Worm (Caenorhabditis elegans) whole organism, L4 larva: ENCODE results near the gene Y32G9A.12.
A peak's percentile ranks its signal among the peaks of the same experiment; 100 is the strongest.

ENCODE experiments used
- F26F4.8 ChIP-seq: fragments of 200-800 bp; sonication (Bioruptor generic); conservative IDR thresholded peaks from 2 replicates; pipeline ENCODE4 v1.3.6; 2022; ENCODE audit warnings: missing genetic modification characterization, missing compliant biosample characterization
- F37D6.2 ChIP-seq: sonication (generic microtip); optimal IDR thresholded peaks from 2 replicates; lab custom pipeline; 2016; ENCODE audit warnings: mild to moderate bottlenecking, missing genetic modification characterization, missing compliant biosample characterization
- Y5F2A.4 ChIP-seq: fragments of 200-800 bp; sonication (Bioruptor generic); optimal IDR thresholded peaks from 2 replicates; lab custom pipeline; 2018; ENCODE audit warnings: mild to moderate bottlenecking, missing genetic modification characterization, missing compliant biosample characterization
- Y75B8A.6 ChIP-seq: fragments of 200-800 bp; sonication (Bioruptor generic); IDR thresholded peaks from 2 replicates; pipeline ENCODE4 v1.3.6; 2022; ENCODE audit warnings: missing genetic modification reagents, missing genetic modification characterization, missing compliant biosample characterization
- ZK337.2 ChIP-seq: fragments of 200-800 bp; sonication (Bioruptor generic); IDR thresholded peaks from 2 replicates; pipeline ENCODE4 v1.3.6; 2022; ENCODE audit warnings: missing genetic modification reagents, missing genetic modification characterization, missing compliant biosample characterization
- aha-1 ChIP-seq: fragments of 150-350 bp; peaks from one replicate; lab custom pipeline; 2014; ENCODE audit warnings: missing biosample characterization, missing genetic modification characterization
- aly-2 ChIP-seq: sonication (generic microtip); optimal IDR thresholded peaks from 2 replicates; lab custom pipeline; 2018; ENCODE audit warnings: missing biosample characterization, missing genetic modification characterization
- ceh-44 ChIP-seq: fragments of 200-800 bp; sonication (Bioruptor generic); IDR thresholded peaks from 2 replicates; pipeline ENCODE4 v1.3.6; 2022; ENCODE audit warnings: missing genetic modification reagents, missing genetic modification characterization, missing compliant biosample characterization
- daf-12 ChIP-seq: fragments of 150-350 bp; optimal IDR thresholded peaks from 2 replicates; lab custom pipeline; 2014; ENCODE audit warnings: missing biosample characterization, missing genetic modification reagents, missing genetic modification characterization
- daf-16 ChIP-seq, 3 experiments: sonication (generic microtip); optimal IDR thresholded peaks; 2 replicates each; lab custom pipeline; 2016 to 2017; ENCODE audit warnings: missing genetic modification characterization in 3 of 3, missing genetic modification reagents in 3 of 3, mild to moderate bottlenecking in 2 of 3, missing compliant biosample characterization in 2 of 3, missing biosample characterization in 1 of 3, moderate library complexity in 1 of 3
- daf-19 ChIP-seq: fragments of 200-800 bp; sonication (Bioruptor generic); conservative IDR thresholded peaks from 2 replicates; pipeline ENCODE4 v1.3.6; 2022; ENCODE audit warnings: missing genetic modification characterization, missing compliant biosample characterization
- daf-8 ChIP-seq: fragments of 200-800 bp; sonication (Bioruptor generic); IDR thresholded peaks from 2 replicates; pipeline ENCODE4 v1.3.6; 2022; ENCODE audit warnings: missing genetic modification characterization, missing compliant biosample characterization
- dmd-6 ChIP-seq: fragments of 200-800 bp; sonication (Bioruptor generic); IDR thresholded peaks from 2 replicates; pipeline ENCODE4 v1.3.6; 2022; ENCODE audit warnings: missing genetic modification reagents, missing genetic modification characterization, missing compliant biosample characterization
- dpl-1 ChIP-seq: fragments of 150-350 bp; optimal IDR thresholded peaks from 2 replicates; lab custom pipeline; 2014; ENCODE audit warnings: missing biosample characterization, missing genetic modification reagents, missing genetic modification characterization
- dve-1 ChIP-seq: sonication (generic microtip); optimal IDR thresholded peaks from 2 replicates; lab custom pipeline; 2017; ENCODE audit warnings: antibody characterized with exemption, mild to moderate bottlenecking, missing genetic modification characterization, missing compliant biosample characterization; ENCODE audit not compliant: insufficient read depth
- egl-27 ChIP-seq: sonication (generic microtip); optimal IDR thresholded peaks from 3 replicates; lab custom pipeline; 2017; ENCODE audit warnings: missing biosample characterization, missing genetic modification reagents, missing genetic modification characterization
- fkh-10 ChIP-seq: fragments of 150-350 bp; optimal IDR thresholded peaks from 2 replicates; lab custom pipeline; 2014; ENCODE audit warnings: missing biosample characterization, missing genetic modification reagents, missing genetic modification characterization
- hlh-11 ChIP-seq: fragments of 200-800 bp; sonication (Bioruptor generic); optimal IDR thresholded peaks from 2 replicates; lab custom pipeline; 2018; ENCODE audit warnings: mild to moderate bottlenecking, missing genetic modification characterization, missing compliant biosample characterization
- hmg-1.1 ChIP-seq: fragments of 200-800 bp; sonication (Bioruptor generic); IDR thresholded peaks from 2 replicates; pipeline ENCODE4 v1.3.6; 2022; ENCODE audit warnings: missing genetic modification reagents, missing genetic modification characterization, missing compliant biosample characterization
- lim-7 ChIP-seq: fragments of 200-800 bp; sonication (Bioruptor generic); IDR thresholded peaks from 2 replicates; pipeline ENCODE4 v1.3.6; 2022; ENCODE audit warnings: missing genetic modification characterization, missing compliant biosample characterization
- lin-13 ChIP-seq: fragments of 150-350 bp; optimal IDR thresholded peaks from 2 replicates; lab custom pipeline; 2014; ENCODE audit warnings: missing biosample characterization, missing genetic modification reagents, missing genetic modification characterization
- lin-39 ChIP-seq: fragments of 150-350 bp; optimal IDR thresholded peaks from 2 replicates; lab custom pipeline; 2014; ENCODE audit warnings: missing biosample characterization, missing genetic modification reagents, missing genetic modification characterization
- lir-3 ChIP-seq: sonication (generic microtip); optimal IDR thresholded peaks from 2 replicates; lab custom pipeline; 2016; ENCODE audit warnings: mild to moderate bottlenecking, missing genetic modification characterization, missing compliant biosample characterization
- madf-5 ChIP-seq, 2 experiments: fragments of 200-800 bp; sonication (Bioruptor generic); IDR thresholded peaks; 2 replicates each; pipeline ENCODE4 v1.3.6; 2022; ENCODE audit warnings: missing compliant biosample characterization in 2 of 2, missing genetic modification characterization in 2 of 2
- madf-9 ChIP-seq: fragments of 200-800 bp; sonication (Bioruptor generic); conservative IDR thresholded peaks from 2 replicates; pipeline ENCODE4 v1.3.6; 2022; ENCODE audit warnings: missing genetic modification reagents, missing genetic modification characterization, missing compliant biosample characterization
- mxl-3 ChIP-seq: fragments of 200-800 bp; sonication (Bioruptor generic); optimal IDR thresholded peaks from 2 replicates; lab custom pipeline; 2018; ENCODE audit warnings: mild to moderate bottlenecking, missing genetic modification characterization, missing compliant biosample characterization
- nhr-28 ChIP-seq: fragments of 150-350 bp; optimal IDR thresholded peaks from 2 replicates; lab custom pipeline; 2014; ENCODE audit warnings: missing biosample characterization, missing genetic modification characterization
- nhr-48 ChIP-seq: sonication (generic microtip); optimal IDR thresholded peaks from 2 replicates; lab custom pipeline; 2016; ENCODE audit warnings: mild to moderate bottlenecking, missing genetic modification characterization, missing compliant biosample characterization
- pha-4 ChIP-seq, 2 experiments: fragments of 150-350 bp in 1 of 2; fragments of 200-800 bp in 1 of 2; sonication (Bioruptor generic) in 1 of 2; IDR thresholded peaks in 1 of 2; optimal IDR thresholded peaks in 1 of 2; 2 replicates each; pipeline versions ENCODE4 v1.3.6 to Lab custom; 2014 to 2022; ENCODE audit warnings: missing genetic modification characterization in 2 of 2, missing genetic modification reagents in 2 of 2, missing biosample characterization in 1 of 2, missing compliant biosample characterization in 1 of 2
- pqm-1 ChIP-seq: sonication (generic microtip); optimal IDR thresholded peaks from 2 replicates; lab custom pipeline; 2017; ENCODE audit warnings: missing biosample characterization, missing genetic modification characterization
- rbr-2 ChIP-seq: sonication (generic microtip); optimal IDR thresholded peaks from 2 replicates; lab custom pipeline; 2016; ENCODE audit warnings: missing genotype, missing genetic modification characterization, missing compliant biosample characterization
- tag-97 ChIP-seq: fragments of 200-800 bp; sonication (Bioruptor generic); IDR thresholded peaks from 2 replicates; pipeline ENCODE4 v1.3.6; 2022; ENCODE audit warnings: missing genetic modification characterization, missing compliant biosample characterization
- unc-130 ChIP-seq: sonication (generic microtip); optimal IDR thresholded peaks from 2 replicates; lab custom pipeline; 2016; ENCODE audit warnings: missing genetic modification reagents, missing genetic modification characterization, missing compliant biosample characterization
- unc-62 ChIP-seq, 3 experiments: fragments of 150-350 bp in 1 of 3; sonication (generic microtip); optimal IDR thresholded peaks in 2 of 3; peaks in 1 of 3; 1 replicate in 1 of 3; 2 replicates in 2 of 3; lab custom pipeline; 2014 to 2017; ENCODE audit warnings: missing biosample characterization in 3 of 3, missing genetic modification characterization in 3 of 3, missing genetic modification reagents in 3 of 3, missing genotype in 1 of 3
- zip-11 ChIP-seq: fragments of 200-800 bp; sonication (Bioruptor generic); IDR thresholded peaks from 2 replicates; pipeline ENCODE4 v1.3.6; 2022; ENCODE audit warnings: missing genetic modification characterization, missing compliant biosample characterization

The Y32G9A.12 gene

ce11 chrV:1940472-1941221 lies 20.6 kb upstream of the Y32G9A.12 start:
- TF ChIP-seq aha-1 (peak; percentile 81), fkh-10 (GFP tag; lab: Kevin White, UChicago) (peak; percentile 63), unc-130 (GFP tag; lab: Kevin White, UChicago) (no peak)
- TF ChIP-seq, all 104 proteins: peak for 2

ce11 chrV:1937963-1938362 lies 18.0 kb upstream of the Y32G9A.12 start, which contains the start of gene glb-25:
Gene glb-25 (plus strand): TSS chrV:1938263.
- TF ChIP-seq daf-12 (tag; lab: Kevin White, UChicago), result no peak
- no peak for TF ChIP-seq nhr-48 (tag; lab: Kevin White, UChicago)
- TF ChIP-seq aly-2, result no peak
- no peak for TF ChIP-seq dpl-1 (GFP tag; lab: Kevin White, UChicago)
- no peak for TF ChIP-seq rbr-2 (tag; lab: Kevin White, UChicago)
- no peak for TF ChIP-seq ceh-44
- no peak for TF ChIP-seq lir-3 (tag; lab: Kevin White, UChicago)
- no peak for TF ChIP-seq F37D6.2 (tag; lab: Kevin White, UChicago)
- no peak for TF ChIP-seq daf-19
- TF ChIP-seq pha-4 (GFP tag; IDR thresholded peaks at IDR 0.05; lab: Robert Waterston, UW), result no peak
- TF ChIP-seq pha-4 (tag; optimal IDR thresholded peaks at IDR 0.05; lab: Kevin White, UChicago), result no peak
- no peak for TF ChIP-seq zip-11 (GFP tag; lab: Robert Waterston, UW)
- no peak for TF ChIP-seq ZK337.2
- no peak for TF ChIP-seq tag-97
- TF ChIP-seq hlh-11 (tag; lab: Kevin White, UChicago), result no peak

ce11 chrV:1935494-1935893 lies 15.5 kb upstream of the Y32G9A.12 start:
- TF ChIP-seq unc-62 (GFP tag; optimal IDR thresholded peaks at IDR 0.05 in 1 of 2; lab: Kevin White, UChicago), result peak in 1 of 2 experiments; percentile 26
- TF ChIP-seq unc-62 (tag; optimal IDR thresholded peaks at IDR 0.05; lab: Kevin White, UChicago), result no peak
- no peak for TF ChIP-seq daf-8 (GFP tag; lab: Robert Waterston, UW)
- TF ChIP-seq aha-1, result peak; percentile 71
- no peak for TF ChIP-seq F26F4.8 (GFP tag; lab: Robert Waterston, UW)
- TF ChIP-seq madf-9 (GFP tag; lab: Robert Waterston, UW), result no peak
- TF ChIP-seq hmg-1.1, result no peak
- no peak for TF ChIP-seq lin-13 (GFP tag; lab: Kevin White, UChicago)
- no peak for TF ChIP-seq lim-7 (GFP tag; lab: Robert Waterston, UW)
- no peak for TF ChIP-seq dpl-1 (GFP tag; lab: Kevin White, UChicago)
- no peak for TF ChIP-seq Y75B8A.6

ce11 chrV:1928473-1928872 lies 8.5 kb upstream of the Y32G9A.12 start:
- peak; percentile 95 for TF ChIP-seq aha-1
- no peak for TF ChIP-seq madf-5 (GFP tag; IDR thresholded peaks at IDR 0.05; lab: Robert Waterston, UW)
- TF ChIP-seq lin-39, result no peak
- TF ChIP-seq, all 104 proteins: peak for 1

ce11 chrV:1927015-1927414 lies 7.0 kb upstream of the Y32G9A.12 start, which contains the start of gene T06A1.5:
Gene T06A1.5 (plus strand): TSS chrV:1927223.
- TF ChIP-seq egl-27 (tag; lab: Kevin White, UChicago), result no peak
- peak; percentile 1 for TF ChIP-seq mxl-3 (GFP tag; lab: Kevin White, UChicago)
- no peak for TF ChIP-seq daf-16 (GFP tag; optimal IDR thresholded peaks at IDR 0.05; lab: Kevin White, UChicago)
- TF ChIP-seq daf-16 (tag; optimal IDR thresholded peaks at IDR 0.05; lab: Kevin White, UChicago), result peak; percentile 51
- TF ChIP-seq nhr-48 (tag; lab: Kevin White, UChicago), result no peak
- peak in 1 of 2 experiments; percentile 22 for TF ChIP-seq unc-62 (GFP tag; optimal IDR thresholded peaks at IDR 0.05 in 1 of 2; lab: Kevin White, UChicago)
- no peak for TF ChIP-seq unc-62 (tag; optimal IDR thresholded peaks at IDR 0.05; lab: Kevin White, UChicago)
- TF ChIP-seq dve-1 (tag; lab: Kevin White, UChicago), result peak; percentile 66
- TF ChIP-seq nhr-28 (tag; lab: Kevin White, UChicago), result peak; percentile 86
- no peak for TF ChIP-seq Y5F2A.4 (GFP tag; lab: Kevin White, UChicago)
- TF ChIP-seq pqm-1 (tag; lab: Kevin White, UChicago), result peak; percentile 90
- peak; percentile 49 for TF ChIP-seq hlh-11 (tag; lab: Kevin White, UChicago)
- peak; percentile 61; the same call in 1 of the 2 replicates for TF ChIP-seq dmd-6 (GFP tag; lab: Robert Waterston, UW)
- TF ChIP-seq, all 104 proteins: peak for 8
